Fruit fly (Drosophila melanogaster): Measurements from ENCODE around the gene CG7031.

Gene CG7031

dm6 chr3R:22822729-22823128, 18.6 kb downstream of the CG7031 start (continued):
- no peak for TF ChIP-seq CG15696 (tag; optimal IDR thresholded peaks at IDR 0.05)
- peak; percentile 7 for TF ChIP-seq caup (GFP tag; optimal IDR thresholded peaks at IDR 0.05; ENCODE audit: severe bottlenecking)
- TF ChIP-seq tio (GFP tag; optimal IDR thresholded peaks at IDR 0.05), result no peak
- TF ChIP-seq CG6854 (GFP tag; optimal IDR thresholded peaks at IDR 0.05), result peak; percentile 9
- no peak for TF ChIP-seq sc (optimal IDR thresholded peaks at IDR 0.05)
- TF ChIP-seq sc (GFP tag; optimal IDR thresholded peaks at IDR 0.05), result no peak
- TF ChIP-seq Adf1 (GFP tag; IDR thresholded peaks at IDR 0.05), result no peak
- TF ChIP-seq HLH4C (GFP tag; IDR thresholded peaks at IDR 0.05; ENCODE audit: partially characterized antibody), result no peak
- no peak for TF ChIP-seq Asciz (GFP tag; optimal IDR thresholded peaks at IDR 0.05)
- no peak for TF ChIP-seq Dip2 (GFP tag; IDR thresholded peaks at IDR 0.05)
- TF ChIP-seq Rfx (GFP tag; IDR thresholded peaks at IDR 0.05), result no peak
- TF ChIP-seq CG11696 (GFP tag; IDR thresholded peaks at IDR 0.05), result no peak
- TF ChIP-seq CG13123 (GFP tag; optimal IDR thresholded peaks at IDR 0.05), result no peak
- peak; percentile 23 for TF ChIP-seq CG3281 (GFP tag; optimal IDR thresholded peaks at IDR 0.05)
- no peak for TF ChIP-seq Myb (GFP tag; optimal IDR thresholded peaks at IDR 0.05)
- TF ChIP-seq tx (GFP tag; optimal IDR thresholded peaks at IDR 0.05), result no peak
- TF ChIP-seq CkIIα-i1 (GFP tag; IDR thresholded peaks at IDR 0.05), result no peak
- TF ChIP-seq ATbp (GFP tag; optimal IDR thresholded peaks at IDR 0.05), result no peak
- no peak for TF ChIP-seq CG10274 (GFP tag; optimal IDR thresholded peaks at IDR 0.05)
- no peak for TF ChIP-seq ab (GFP tag; optimal IDR thresholded peaks at IDR 0.05)
- no peak for TF ChIP-seq CG10431 (GFP tag; optimal IDR thresholded peaks at IDR 0.05)
- no peak for TF ChIP-seq ken (GFP tag; IDR thresholded peaks at IDR 0.05)
- no peak for TF ChIP-seq CG1832 (GFP tag; optimal IDR thresholded peaks at IDR 0.05)
- no peak for TF ChIP-seq CG2116 (GFP tag; optimal IDR thresholded peaks at IDR 0.05)
- no peak for TF ChIP-seq dm (GFP tag; optimal IDR thresholded peaks at IDR 0.05)
- no peak for TF ChIP-seq Deaf1 (tag; optimal IDR thresholded peaks at IDR 0.05)
- TF ChIP-seq lab (GFP tag; optimal IDR thresholded peaks at IDR 0.05), result peak; percentile 47
- TF ChIP-seq CG1233 (GFP tag; optimal IDR thresholded peaks at IDR 0.05), result no peak
- TF ChIP-seq PHDP (tag; optimal IDR thresholded peaks at IDR 0.05), result no peak
- no peak for TF ChIP-seq E2f2 (GFP tag; IDR thresholded peaks at IDR 0.05)
- TF ChIP-seq Sox102F (GFP tag; optimal IDR thresholded peaks at IDR 0.05), result peak; percentile 12
- TF ChIP-seq hkb (optimal IDR thresholded peaks at IDR 0.05), result no peak
- TF ChIP-seq hkb (GFP tag; IDR thresholded peaks at IDR 0.05), result no peak
- peak; percentile 44 for TF ChIP-seq CG13424 (tag; optimal IDR thresholded peaks at IDR 0.05)
- TF ChIP-seq CG11723 (GFP tag; optimal IDR thresholded peaks at IDR 0.05), result no peak
- no peak for TF ChIP-seq oc (tag; optimal IDR thresholded peaks at IDR 0.05)
- no peak for TF ChIP-seq Blimp-1 (GFP tag; optimal IDR thresholded peaks at IDR 0.05)
- TF ChIP-seq CG4854 (GFP tag; optimal IDR thresholded peaks at IDR 0.05), result no peak
- TF ChIP-seq row (GFP tag; IDR thresholded peaks at IDR 0.05), result peak; percentile 47; the same call in 1 of the 3 replicates
- TF ChIP-seq NC2β (GFP tag; optimal IDR thresholded peaks at IDR 0.05), result no peak
- no peak for TF ChIP-seq CG4424 (GFP tag; optimal IDR thresholded peaks at IDR 0.05)
- TF ChIP-seq CG31365 (tag; optimal IDR thresholded peaks at IDR 0.05), result no peak
- no peak for TF ChIP-seq Ravus (GFP tag; IDR thresholded peaks at IDR 0.05)
- TF ChIP-seq CG4282 (GFP tag; optimal IDR thresholded peaks at IDR 0.05), result no peak
- TF ChIP-seq Poxn (GFP tag; IDR thresholded peaks at IDR 0.05), result no peak
- no peak for TF ChIP-seq NK7.1 (GFP tag; optimal IDR thresholded peaks at IDR 0.05)
- no peak for TF ChIP-seq esg (GFP tag; conservative IDR thresholded peaks at IDR 0.05)
- no peak for TF ChIP-seq ftz-f1 (GFP tag; optimal IDR thresholded peaks at IDR 0.05)
- no peak for TF ChIP-seq br (optimal IDR thresholded peaks at IDR 0.05)
- TF ChIP-seq unpg (GFP tag; optimal IDR thresholded peaks at IDR 0.05), result peak; percentile 15
- TF ChIP-seq CG14441 (GFP tag; IDR thresholded peaks at IDR 0.05), result no peak
- TF ChIP-seq Antp (GFP tag; optimal IDR thresholded peaks at IDR 0.05), result no peak
- TF ChIP-seq fd64A (GFP tag; optimal IDR thresholded peaks at IDR 0.05), result no peak
